Worm (Caenorhabditis elegans) whole organism, mixed stage, embryonic: ENCODE data around the gene F35D2.1.

Experiments
- bed-3 ChIP-seq: fragments of 200-800 bp; sonication (Bioruptor generic); optimal IDR thresholded peaks from 3 replicates; lab custom pipeline; 2018; ENCODE audit warnings: mild to moderate bottlenecking, missing genetic modification characterization, moderate library complexity, missing compliant biosample characterization
- blmp-1 ChIP-seq: fragments of 150-350 bp; optimal IDR thresholded peaks from 2 replicates; lab custom pipeline; 2014; ENCODE audit warnings: missing biosample characterization, missing genetic modification characterization
- ceh-39 ChIP-seq: fragments of 150-350 bp; optimal IDR thresholded peaks from 2 replicates; lab custom pipeline; 2014; ENCODE audit warnings: missing biosample characterization, missing genetic modification characterization
- ceh-43 ChIP-seq: fragments of 200-800 bp; sonication (Bioruptor generic); optimal IDR thresholded peaks from 2 replicates; lab custom pipeline; 2018; ENCODE audit warnings: mild to moderate bottlenecking, missing genetic modification characterization, moderate library complexity, missing compliant biosample characterization
- ceh-83 ChIP-seq: fragments of 200-800 bp; sonication (Bioruptor generic); optimal IDR thresholded peaks from 2 replicates; lab custom pipeline; 2018; ENCODE audit warnings: mild to moderate bottlenecking, missing genetic modification characterization, missing compliant biosample characterization
- ces-1 ChIP-seq: fragments of 150-350 bp; optimal IDR thresholded peaks from 2 replicates; lab custom pipeline; 2014; ENCODE audit warnings: missing biosample characterization, missing genetic modification reagents, missing genetic modification characterization
- cnd-1 ChIP-seq: fragments of 200-800 bp; sonication (Bioruptor generic); optimal IDR thresholded peaks from 2 replicates; lab custom pipeline; 2018; ENCODE audit warnings: mild to moderate bottlenecking, missing genetic modification characterization, missing compliant biosample characterization
- drap-1 ChIP-seq: fragments of 200-800 bp; sonication (Bioruptor generic); optimal IDR thresholded peaks from 3 replicates; lab custom pipeline; 2018; ENCODE audit warnings: mild to moderate bottlenecking, missing genetic modification characterization, missing compliant biosample characterization
- elt-1 ChIP-seq: sonication (generic microtip); optimal IDR thresholded peaks from 2 replicates; lab custom pipeline; 2017; ENCODE audit warnings: missing genetic modification characterization, mild to moderate bottlenecking, missing compliant biosample characterization, antibody characterized with exemption, moderate library complexity, borderline replicate concordance; ENCODE audit not compliant: insufficient read depth
- elt-3 ChIP-seq: fragments of 150-350 bp; optimal IDR thresholded peaks from 2 replicates; lab custom pipeline; 2014; ENCODE audit warnings: missing biosample characterization, missing genetic modification characterization
- flh-1 ChIP-seq: fragments of 200-800 bp; sonication (Bioruptor generic); optimal IDR thresholded peaks from 2 replicates; lab custom pipeline; 2018; ENCODE audit warnings: mild to moderate bottlenecking, missing genetic modification characterization, moderate library complexity, missing compliant biosample characterization
- ham-2 ChIP-seq: fragments of 200-800 bp; sonication (Bioruptor generic); optimal IDR thresholded peaks from 2 replicates; lab custom pipeline; 2018; ENCODE audit warnings: mild to moderate bottlenecking, missing genetic modification characterization, missing compliant biosample characterization
- hlh-1 ChIP-seq: fragments of 150-350 bp; optimal IDR thresholded peaks from 2 replicates; lab custom pipeline; 2014; ENCODE audit warnings: missing biosample characterization, missing genetic modification reagents, missing genetic modification characterization
- lin-13 ChIP-seq: fragments of 150-350 bp; optimal IDR thresholded peaks from 2 replicates; lab custom pipeline; 2014; ENCODE audit warnings: missing biosample characterization, missing genetic modification characterization
- lin-32 ChIP-seq: fragments of 200-800 bp; sonication (Bioruptor generic); optimal IDR thresholded peaks from 2 replicates; lab custom pipeline; 2018; ENCODE audit warnings: mild to moderate bottlenecking, missing genetic modification characterization, missing compliant biosample characterization
- lsy-2 ChIP-seq: fragments of 150-350 bp; optimal IDR thresholded peaks from 2 replicates; lab custom pipeline; 2014; ENCODE audit warnings: missing biosample characterization, missing genetic modification characterization
- mab-5 ChIP-seq: fragments of 150-350 bp; optimal IDR thresholded peaks from 2 replicates; lab custom pipeline; 2014; ENCODE audit warnings: missing biosample characterization, missing genetic modification characterization
- mep-1 ChIP-seq: fragments of 150-350 bp; optimal IDR thresholded peaks from 2 replicates; lab custom pipeline; 2017; ENCODE audit warnings: missing biosample characterization, missing genetic modification reagents, missing genetic modification characterization, inconsistent platforms
- mls-2 ChIP-seq: sonication (generic microtip); optimal IDR thresholded peaks from 2 replicates; lab custom pipeline; 2016; ENCODE audit warnings: mild to moderate bottlenecking, missing genetic modification characterization, moderate library complexity, missing compliant biosample characterization
- nhr-2 ChIP-seq: fragments of 150-350 bp; optimal IDR thresholded peaks from 2 replicates; lab custom pipeline; 2014; ENCODE audit warnings: missing biosample characterization, missing genetic modification characterization
- nhr-76 ChIP-seq: sonication (generic microtip); optimal IDR thresholded peaks from 2 replicates; lab custom pipeline; 2017; ENCODE audit warnings: missing biosample characterization, missing genetic modification characterization
- sem-2 ChIP-seq: fragments of 200-800 bp; sonication (Bioruptor generic); optimal IDR thresholded peaks from 2 replicates; lab custom pipeline; 2018; ENCODE audit warnings: mild to moderate bottlenecking, missing genetic modification characterization, missing compliant biosample characterization
- snpc-4 ChIP-seq: fragments of 150-350 bp; optimal IDR thresholded peaks from 2 replicates; lab custom pipeline; 2014; ENCODE audit warnings: missing biosample characterization, missing genetic modification characterization
- sptf-1 ChIP-seq: sonication (generic microtip); optimal IDR thresholded peaks from 2 replicates; lab custom pipeline; 2017; ENCODE audit warnings: mild to moderate bottlenecking, missing genetic modification characterization, moderate library complexity, missing compliant biosample characterization
- tbx-8 ChIP-seq: fragments of 200-800 bp; sonication (Bioruptor generic); optimal IDR thresholded peaks from 2 replicates; lab custom pipeline; 2018; ENCODE audit warnings: mild to moderate bottlenecking, missing genetic modification characterization, moderate library complexity, missing compliant biosample characterization
- unc-39 ChIP-seq: fragments of 150-350 bp; optimal IDR thresholded peaks from 2 replicates; lab custom pipeline; 2014; ENCODE audit warnings: missing biosample characterization, missing genetic modification characterization
- unc-62 ChIP-seq: fragments of 150-350 bp; optimal IDR thresholded peaks from 2 replicates; lab custom pipeline; 2014; ENCODE audit warnings: missing biosample characterization, missing genetic modification reagents, missing genetic modification characterization
- zip-8 ChIP-seq: fragments of 150-350 bp; optimal IDR thresholded peaks from 2 replicates; lab custom pipeline; 2014; ENCODE audit warnings: missing biosample characterization, missing genetic modification characterization
- ztf-11 ChIP-seq: fragments of 150-350 bp; optimal IDR thresholded peaks from 2 replicates; lab custom pipeline; 2014; ENCODE audit warnings: missing biosample characterization, missing genetic modification characterization

The F35D2.1 gene

ce11 chrII:7537603-7538230, 38.0 kb upstream of the F35D2.1 start, which contains the start of gene nfi-1:
Gene nfi-1, plus strand, starts transcription at chrII:7538180.
- TF ChIP-seq zip-8 (tag; lab: Kevin White, UChicago) (no peak), lsy-2 (peak; percentile 82), bed-3 (GFP tag; lab: Kevin White, UChicago) (no peak), blmp-1 (tag; lab: Kevin White, UChicago) (no peak), drap-1 (GFP tag; lab: Kevin White, UChicago) (no peak), unc-62 (GFP tag; lab: Kevin White, UChicago) (no peak), lin-32 (GFP tag; lab: Kevin White, UChicago) (no peak), mep-1 (tag; lab: Kevin White, UChicago) (peak; percentile 67), mls-2 (tag; lab: Kevin White, UChicago) (no peak), cnd-1 (no peak), hlh-1 (peak; percentile 10), tbx-8 (GFP tag; lab: Kevin White, UChicago) (no peak), elt-1 (no peak), mab-5 (tag; lab: Kevin White, UChicago) (no peak), ceh-39 (tag; lab: Kevin White, UChicago) (peak; percentile 8), snpc-4 (tag; lab: Kevin White, UChicago) (no peak)
- TF ChIP-seq, all 35 proteins: peak for 4

ce11 chrII:7542952-7543351, 32.8 kb upstream of the F35D2.1 start:
- TF ChIP-seq lsy-2 (no peak), bed-3 (GFP tag; lab: Kevin White, UChicago) (no peak), tbx-8 (GFP tag; lab: Kevin White, UChicago) (no peak)

- no peak for TF ChIP-seq elt-1
- no peak for TF ChIP-seq blmp-1 (tag; lab: Kevin White, UChicago)
- TF ChIP-seq ceh-83: no peak
- no peak for TF ChIP-seq mls-2 (tag; lab: Kevin White, UChicago)
- no peak for TF ChIP-seq bed-3 (GFP tag; lab: Kevin White, UChicago)
- TF ChIP-seq snpc-4 (tag; lab: Kevin White, UChicago): no peak
- no peak for TF ChIP-seq flh-1 (GFP tag; lab: Kevin White, UChicago)
- no peak for TF ChIP-seq unc-39 (tag; lab: Kevin White, UChicago)
- TF ChIP-seq sptf-1 (tag; lab: Kevin White, UChicago): no peak
- no peak for TF ChIP-seq hlh-1
- TF ChIP-seq lsy-2: no peak
- TF ChIP-seq tbx-8 (GFP tag; lab: Kevin White, UChicago): no peak
- TF ChIP-seq elt-3 (tag; lab: Kevin White, UChicago): no peak
- no peak for TF ChIP-seq nhr-76 (tag; lab: Kevin White, UChicago)
Measured at ce11 chrII:7543808-7544207, 31.9 kb upstream of the F35D2.1 start, which contains the start of gene rol-8. Gene rol-8, plus strand, starts transcription at chrII:7544108.

ce11 chrII:7544782-7545181, 30.9 kb upstream of the F35D2.1 start:
- TF ChIP-seq unc-39 (tag; lab: Kevin White, UChicago) (no peak), ham-2 (GFP tag; lab: Kevin White, UChicago) (no peak), sptf-1 (tag; lab: Kevin White, UChicago) (no peak), cnd-1 (no peak), zip-8 (tag; lab: Kevin White, UChicago) (no peak), ztf-11 (tag; lab: Kevin White, UChicago) (no peak), tbx-8 (GFP tag; lab: Kevin White, UChicago) (no peak), nhr-2 (tag; lab: Kevin White, UChicago) (no peak), ceh-43 (GFP tag; lab: Kevin White, UChicago) (no peak), mep-1 (tag; lab: Kevin White, UChicago) (no peak), sem-2 (no peak), ceh-83 (no peak)

ce11 chrII:7545364-7545763, 30.4 kb upstream of the F35D2.1 start:
- TF ChIP-seq lin-13 (tag; lab: Kevin White, UChicago): no peak
- no peak for TF ChIP-seq bed-3 (GFP tag; lab: Kevin White, UChicago)
- TF ChIP-seq ces-1 (GFP tag; lab: Kevin White, UChicago): no peak
- no peak for TF ChIP-seq mls-2 (tag; lab: Kevin White, UChicago)
- TF ChIP-seq ceh-43 (GFP tag; lab: Kevin White, UChicago): no peak
- TF ChIP-seq zip-8 (tag; lab: Kevin White, UChicago): no peak
- no peak for TF ChIP-seq blmp-1 (tag; lab: Kevin White, UChicago)
- no peak for TF ChIP-seq elt-1
- TF ChIP-seq cnd-1: no peak
- TF ChIP-seq snpc-4 (tag; lab: Kevin White, UChicago): no peak
